Fruit fly (Drosophila melanogaster): Measurements from ENCODE around the gene Cpr76Ba.

- TF ChIP-seq CG8301 (tag; optimal IDR thresholded peaks at IDR 0.05) (no peak), Pif1A (GFP tag; optimal IDR thresholded peaks at IDR 0.05) (no peak)
Observed at dm6 chr3L:19544810-19545209, 26.7 kb upstream of the Cpr76Ba start, which contains the start of the genes CG46435 and Rcd7.
